Fruit fly (Drosophila melanogaster): ENCODE measurements around the gene CG33223.

The CG33223 gene

dm6 chrX:8517121-8518024, 33.7 kb upstream of the CG33223 start, which contains the start of gene Nrg (continued):
- TF ChIP-seq lov (optimal IDR thresholded peaks at IDR 0.05) (no peak), lov (GFP tag; IDR thresholded peaks at IDR 0.05) (no peak), CG11456 (GFP tag; IDR thresholded peaks at IDR 0.05) (no peak), chinmo (GFP tag; IDR thresholded peaks at IDR 0.05; ENCODE audit: partially characterized antibody) (peak; percentile 99), sens-2 (GFP tag; IDR thresholded peaks at IDR 0.05) (no peak), CG17385 (GFP tag; optimal IDR thresholded peaks at IDR 0.05) (peak; percentile 13), Doc3 (GFP tag; IDR thresholded peaks at IDR 0.05; ENCODE audit: partially characterized antibody) (peak; percentile 99), CG18011 (GFP tag; optimal IDR thresholded peaks at IDR 0.05) (peak; percentile 38), CG34376 (GFP tag; optimal IDR thresholded peaks at IDR 0.05) (peak; percentile 58), CG13775 (GFP tag; optimal IDR thresholded peaks at IDR 0.05) (peak; percentile 35), bab2 (GFP tag; optimal IDR thresholded peaks at IDR 0.05) (no peak), CG8478 (optimal IDR thresholded peaks at IDR 0.05) (no peak), CG3995 (GFP tag; optimal IDR thresholded peaks at IDR 0.05) (peak; percentile 78), cas (GFP tag; IDR thresholded peaks at IDR 0.05) (no peak), luna (GFP tag; optimal IDR thresholded peaks at IDR 0.05) (peak; percentile 14), Spps (tag; optimal IDR thresholded peaks at IDR 0.05) (no peak), gfzf (GFP tag; optimal IDR thresholded peaks at IDR 0.05) (peak; percentile 42), CG12219 (GFP tag; optimal IDR thresholded peaks at IDR 0.05) (no peak), CG31224 (GFP tag; IDR thresholded peaks at IDR 0.05) (no peak), Bgb (GFP tag; IDR thresholded peaks at IDR 0.05; ENCODE audit: partially characterized antibody) (peak; percentile 99), YL-1 (GFP tag; optimal IDR thresholded peaks at IDR 0.05) (peak; percentile 30), zen (tag; optimal IDR thresholded peaks at IDR 0.05) (peak; percentile 68), CG4424 (GFP tag; optimal IDR thresholded peaks at IDR 0.05) (peak; percentile 4), CG13296 (GFP tag; optimal IDR thresholded peaks at IDR 0.05) (peak; percentile 43), CG17359 (tag; optimal IDR thresholded peaks at IDR 0.05) (peak; percentile 22), CG33213 (GFP tag; optimal IDR thresholded peaks at IDR 0.05) (peak; percentile 39), z (GFP tag; IDR thresholded peaks at IDR 0.05) (peak; percentile 49; the same call in 1 of the 3 replicates), toy (GFP tag; IDR thresholded peaks at IDR 0.05) (no peak), CG10267 (tag; optimal IDR thresholded peaks at IDR 0.05) (peak; percentile 78), nerfin-1 (tag; optimal IDR thresholded peaks at IDR 0.05) (peak; percentile 57), ranshi (GFP tag; IDR thresholded peaks at IDR 0.05) (no peak), dan (GFP tag; IDR thresholded peaks at IDR 0.05) (no peak), repo (GFP tag; optimal IDR thresholded peaks at IDR 0.05) (peak; percentile 31), CG15011 (GFP tag; optimal IDR thresholded peaks at IDR 0.05) (no peak), gt (GFP tag; IDR thresholded peaks at IDR 0.05) (no peak), Opbp (GFP tag; IDR thresholded peaks at IDR 0.05; ENCODE audit: partially characterized antibody) (peak; percentile 98), B-H2 (GFP tag; optimal IDR thresholded peaks at IDR 0.05) (peak; percentile 37), CG7928 (GFP tag; optimal IDR thresholded peaks at IDR 0.05) (peak; percentile 87), CrebB (tag; optimal IDR thresholded peaks at IDR 0.05) (peak; percentile 72), CG2116 (GFP tag; optimal IDR thresholded peaks at IDR 0.05) (peak; percentile 92), CG6813 (GFP tag; optimal IDR thresholded peaks at IDR 0.05) (peak; percentile 24), CG10543 (GFP tag; optimal IDR thresholded peaks at IDR 0.05) (peak; percentile 65), CG15479 (GFP tag; optimal IDR thresholded peaks at IDR 0.05) (no peak), CG15601 (tag; optimal IDR thresholded peaks at IDR 0.05) (peak; percentile 62), Ets65A (GFP tag) (no peak), CG10209 (GFP tag; optimal IDR thresholded peaks at IDR 0.05) (no peak), CG31441 (GFP tag; IDR thresholded peaks at IDR 0.05) (0 out of 2 replicates have a peak, but pooled peaks have one; percentile 41), CG1529 (GFP tag; optimal IDR thresholded peaks at IDR 0.05) (no peak), Kr (GFP tag; optimal IDR thresholded peaks at IDR 0.05) (no peak)
